Worm (Caenorhabditis elegans): ENCODE data around the gene cyn-4.

DNA sequence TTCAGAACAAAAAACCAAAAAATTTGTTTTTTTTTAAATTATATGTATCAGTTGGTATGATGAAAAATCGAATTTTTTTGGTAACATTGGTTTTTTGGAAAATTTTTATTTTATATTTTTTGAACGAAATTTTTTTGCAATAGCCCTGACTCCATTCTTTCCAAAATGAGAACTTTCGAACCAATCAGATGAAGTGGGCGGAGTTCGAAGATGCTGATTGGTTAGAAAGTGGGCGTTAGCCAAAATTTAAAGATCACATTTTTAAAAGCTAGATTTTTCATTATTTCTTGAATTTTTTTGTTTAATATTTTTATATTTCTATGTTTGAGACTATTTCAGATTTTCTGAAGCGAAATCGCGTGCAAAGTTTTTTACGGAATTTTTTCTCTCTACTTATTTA lies 11.1 kb downstream of the cyn-4 start:
- TF ChIP-seq ceh-82 (tag; optimal IDR thresholded peaks at IDR 0.05) (no peak), egl-27 (tag; optimal IDR thresholded peaks at IDR 0.05) (no peak), nhr-237 (tag; optimal IDR thresholded peaks at IDR 0.05) (no peak), dmd-8 (GFP tag; IDR thresholded peaks at IDR 0.05) (no peak), aly-2 (tag; optimal IDR thresholded peaks at IDR 0.05) (no peak), ceh-32 (tag; optimal IDR thresholded peaks at IDR 0.05; ENCODE audit: poor library complexity) (no peak), pha-4 (GFP tag; IDR thresholded peaks at IDR 0.05) (no peak), pha-4 (tag; optimal IDR thresholded peaks at IDR 0.05) (no peak), nhr-77 (tag; optimal IDR thresholded peaks at IDR 0.05) (no peak), unc-39 (tag; optimal IDR thresholded peaks at IDR 0.05) (no peak), lin-15B (tag; optimal IDR thresholded peaks at IDR 0.05) (no peak), daf-19 (GFP tag; conservative IDR thresholded peaks at IDR 0.05) (no peak), ces-1 (GFP tag; optimal IDR thresholded peaks at IDR 0.05) (no peak), unc-130 (GFP tag; optimal IDR thresholded peaks at IDR 0.05) (no peak), F49E8.2 (tag; optimal IDR thresholded peaks at IDR 0.05; ENCODE audit: borderline replicate concordance) (no peak)
